Worm (Caenorhabditis elegans) whole organism, young adult: Measurements from ENCODE around the gene cogc-2.

Source experiments
- C06A6.2 ChIP-seq: fragments of 200-800 bp; sonication (Bioruptor generic); conservative IDR thresholded peaks from 2 replicates; pipeline ENCODE4 v1.3.6; 2022; ENCODE audit warnings: missing genetic modification characterization, missing compliant biosample characterization
- C17E4.6 ChIP-seq: fragments of 200-800 bp; sonication (Bioruptor generic); IDR thresholded peaks from 2 replicates; pipeline ENCODE4 v1.3.6; 2022; ENCODE audit warnings: missing genetic modification reagents, missing genetic modification characterization, missing compliant biosample characterization
- D2030.7 ChIP-seq: fragments of 200-800 bp; sonication (Bioruptor generic); IDR thresholded peaks from 2 replicates; pipeline ENCODE4 v1.3.6; 2022; ENCODE audit warnings: missing genetic modification reagents, missing genetic modification characterization, missing compliant biosample characterization
- F23B12.7 ChIP-seq: sonication (generic microtip); optimal IDR thresholded peaks from 2 replicates; lab custom pipeline; 2017; ENCODE audit warnings: missing genetic modification characterization, mild to moderate bottlenecking, missing compliant biosample characterization, antibody characterized with exemption, moderate library complexity; ENCODE audit not compliant: insufficient read depth
- F33H1.4 ChIP-seq: fragments of 200-800 bp; sonication (Bioruptor generic); IDR thresholded peaks from 2 replicates; pipeline ENCODE4 v1.3.6; 2022; ENCODE audit warnings: missing genetic modification reagents, missing genetic modification characterization, missing compliant biosample characterization
- F39B2.1 ChIP-seq: fragments of 200-800 bp; sonication (Bioruptor generic); IDR thresholded peaks from 2 replicates; pipeline ENCODE4 v1.3.6; 2022; ENCODE audit warnings: missing genetic modification reagents, missing genetic modification characterization, missing compliant biosample characterization
- F52B5.7 ChIP-seq: sonication (generic microtip); optimal IDR thresholded peaks from 2 replicates; lab custom pipeline; 2016; ENCODE audit warnings: mild to moderate bottlenecking, missing genetic modification characterization, missing compliant biosample characterization
- F57C9.4 ChIP-seq: sonication (generic microtip); optimal IDR thresholded peaks from 2 replicates; lab custom pipeline; 2017; ENCODE audit warnings: mild to moderate bottlenecking, missing genetic modification characterization, missing compliant biosample characterization
- Y56A3A.18 ChIP-seq: fragments of 200-800 bp; sonication (Bioruptor generic); IDR thresholded peaks from 2 replicates; pipeline ENCODE4 v1.3.6; 2022; ENCODE audit warnings: missing genetic modification reagents, missing genetic modification characterization, missing compliant biosample characterization
- Y67H2A.10 ChIP-seq: fragments of 200-800 bp; sonication (Bioruptor generic); conservative IDR thresholded peaks from 2 replicates; pipeline ENCODE4 v1.3.6; 2022; ENCODE audit warnings: missing genetic modification reagents, missing genetic modification characterization, missing compliant biosample characterization
- ama-1 ChIP-seq, 3 experiments: fragments of 150-350 bp in 1 of 3; sonication (generic microtip) in 2 of 3; optimal IDR thresholded peaks; 2 replicates each; lab custom pipeline; 2014 to 2018; ENCODE audit warnings: missing biosample characterization in 2 of 3, missing genetic modification characterization in 2 of 3, missing genetic modification reagents in 2 of 3
- aptf-3 ChIP-seq: fragments of 200-800 bp; sonication (Bioruptor generic); IDR thresholded peaks from 2 replicates; pipeline ENCODE4 v1.3.6; 2022; ENCODE audit warnings: missing genetic modification characterization, missing compliant biosample characterization
- attf-5 ChIP-seq: fragments of 200-800 bp; sonication (Bioruptor generic); optimal IDR thresholded peaks from 2 replicates; lab custom pipeline; 2018; ENCODE audit warnings: mild to moderate bottlenecking, missing genetic modification characterization, missing compliant biosample characterization
- bed-2 ChIP-seq: fragments of 200-800 bp; sonication (Bioruptor generic); IDR thresholded peaks from 2 replicates; pipeline ENCODE4 v1.3.6; 2022; ENCODE audit warnings: missing genetic modification reagents, missing genetic modification characterization, missing compliant biosample characterization
- ceh-40 ChIP-seq: fragments of 200-800 bp; sonication (Bioruptor generic); IDR thresholded peaks from 2 replicates; pipeline ENCODE4 v1.3.6; 2022; ENCODE audit warnings: missing genetic modification characterization, missing compliant biosample characterization
- ceh-91 ChIP-seq: fragments of 200-800 bp; sonication (Bioruptor generic); IDR thresholded peaks from 2 replicates; pipeline ENCODE4 v1.3.6; 2022; ENCODE audit warnings: missing genetic modification reagents, missing genetic modification characterization, missing compliant biosample characterization
- die-1 ChIP-seq: sonication (generic microtip); optimal IDR thresholded peaks from 2 replicates; lab custom pipeline; 2016; ENCODE audit warnings: missing genotype, mild to moderate bottlenecking, missing genetic modification characterization, missing compliant biosample characterization
- dox-1 ChIP-seq: fragments of 200-800 bp; sonication (Bioruptor generic); IDR thresholded peaks from 2 replicates; pipeline ENCODE4 v1.3.6; 2022; ENCODE audit warnings: missing genetic modification reagents, missing genetic modification characterization, missing compliant biosample characterization
- egl-44 ChIP-seq: fragments of 200-800 bp; sonication (Bioruptor generic); IDR thresholded peaks from 2 replicates; pipeline ENCODE4 v1.3.6; 2022; ENCODE audit warnings: missing genetic modification reagents, missing genetic modification characterization, missing compliant biosample characterization
- egrh-3 ChIP-seq: fragments of 200-800 bp; sonication (Bioruptor generic); IDR thresholded peaks from 2 replicates; pipeline ENCODE4 v1.3.6; 2022; ENCODE audit warnings: missing genetic modification reagents, missing genetic modification characterization, missing compliant biosample characterization
- ets-4 ChIP-seq: fragments of 200-800 bp; sonication (Bioruptor generic); optimal IDR thresholded peaks from 2 replicates; lab custom pipeline; 2018; ENCODE audit warnings: mild to moderate bottlenecking, missing genetic modification characterization, missing compliant biosample characterization
- fkh-3 ChIP-seq: sonication (generic microtip); optimal IDR thresholded peaks from 2 replicates; lab custom pipeline; 2016; ENCODE audit warnings: mild to moderate bottlenecking, missing genetic modification characterization, missing compliant biosample characterization
- hmg-1.2 ChIP-seq: fragments of 200-800 bp; sonication (Bioruptor generic); IDR thresholded peaks from 2 replicates; pipeline ENCODE4 v1.3.6; 2022; ENCODE audit warnings: missing genetic modification reagents, missing genetic modification characterization, missing compliant biosample characterization
- hmg-20 ChIP-seq: fragments of 200-800 bp; sonication (Bioruptor generic); IDR thresholded peaks from 2 replicates; pipeline ENCODE4 v1.3.6; 2022; ENCODE audit warnings: missing genetic modification reagents, missing genetic modification characterization, missing compliant biosample characterization
- let-526 ChIP-seq: fragments of 200-800 bp; sonication (Bioruptor generic); IDR thresholded peaks from 2 replicates; pipeline ENCODE4 v1.3.6; 2022; ENCODE audit warnings: missing genetic modification reagents, missing genetic modification characterization, missing compliant biosample characterization
- lin-26 ChIP-seq: fragments of 200-800 bp; sonication (Bioruptor generic); IDR thresholded peaks from 2 replicates; pipeline ENCODE4 v1.3.6; 2022; ENCODE audit warnings: missing genetic modification reagents, missing genetic modification characterization, missing compliant biosample characterization
- lin-35 ChIP-seq, 3 experiments: fragments of 150-350 bp in 2 of 3; sonication (generic microtip) in 1 of 3; optimal IDR thresholded peaks; 2 replicates each; lab custom pipeline; 2014 to 2018; ENCODE audit warnings: missing biosample characterization in 3 of 3, missing genetic modification characterization in 3 of 3, missing genetic modification reagents in 3 of 3
- lir-1 ChIP-seq: fragments of 200-800 bp; sonication (Bioruptor generic); conservative IDR thresholded peaks from 2 replicates; pipeline ENCODE4 v1.3.6; 2022; ENCODE audit warnings: missing genetic modification reagents, missing genetic modification characterization, missing compliant biosample characterization
- lsl-1 ChIP-seq: fragments of 200-800 bp; sonication (Bioruptor generic); optimal IDR thresholded peaks from 2 replicates; lab custom pipeline; 2018; ENCODE audit warnings: mild to moderate bottlenecking, missing genetic modification characterization, moderate library complexity, missing compliant biosample characterization
- madf-10 ChIP-seq: sonication (generic microtip); optimal IDR thresholded peaks from 2 replicates; lab custom pipeline; 2016; ENCODE audit warnings: mild to moderate bottlenecking, missing genetic modification characterization, missing compliant biosample characterization
- madf-6 ChIP-seq: fragments of 200-800 bp; sonication (Bioruptor generic); IDR thresholded peaks from 2 replicates; pipeline ENCODE4 v1.3.6; 2022; ENCODE audit warnings: missing genetic modification reagents, missing genetic modification characterization, missing compliant biosample characterization
- mcd-1 ChIP-seq: fragments of 200-800 bp; sonication (Bioruptor generic); IDR thresholded peaks from 2 replicates; pipeline ENCODE4 v1.3.6; 2022; ENCODE audit warnings: missing genetic modification reagents, missing genetic modification characterization, missing compliant biosample characterization
- mes-4 ChIP-seq: sonication (generic microtip); optimal IDR thresholded peaks from 2 replicates; lab custom pipeline; 2016; ENCODE audit warnings: missing genotype, missing genetic modification characterization, missing compliant biosample characterization
- mxl-1 ChIP-seq: sonication (generic microtip); optimal IDR thresholded peaks from 2 replicates; lab custom pipeline; 2016; ENCODE audit warnings: missing genetic modification characterization, missing compliant biosample characterization
- nhr-179 ChIP-seq: sonication (generic microtip); optimal IDR thresholded peaks from 2 replicates; lab custom pipeline; 2016; ENCODE audit warnings: mild to moderate bottlenecking, missing genetic modification characterization, missing compliant biosample characterization
- nhr-80 ChIP-seq: sonication (generic microtip); optimal IDR thresholded peaks from 2 replicates; lab custom pipeline; 2016; ENCODE audit warnings: missing genetic modification characterization, missing compliant biosample characterization
- pbrm-1 ChIP-seq: fragments of 200-800 bp; sonication (Bioruptor generic); IDR thresholded peaks from 2 replicates; pipeline ENCODE4 v1.3.6; 2022; ENCODE audit warnings: missing genetic modification reagents, missing genetic modification characterization, missing compliant biosample characterization
- rpc-1 ChIP-seq, 2 experiments: fragments of 150-350 bp in 1 of 2; sonication (generic microtip) in 1 of 2; optimal IDR thresholded peaks; 2 replicates each; lab custom pipeline; 2014 to 2018; ENCODE audit warnings: missing biosample characterization in 1 of 2, missing genetic modification characterization in 1 of 2, missing genetic modification reagents in 1 of 2, missing genotype in 1 of 2
- sptf-2 ChIP-seq: fragments of 200-800 bp; sonication (Bioruptor generic); optimal IDR thresholded peaks from 2 replicates; lab custom pipeline; 2018; ENCODE audit warnings: mild to moderate bottlenecking, missing genetic modification characterization, missing compliant biosample characterization
- tbp1 ChIP-seq: fragments of 200-800 bp; sonication (Bioruptor generic); optimal IDR thresholded peaks from 2 replicates; lab custom pipeline; 2018; ENCODE audit warnings: mild to moderate bottlenecking, missing genetic modification characterization, missing compliant biosample characterization
- ztf-18 ChIP-seq: sonication (generic microtip); optimal IDR thresholded peaks from 2 replicates; lab custom pipeline; 2016; ENCODE audit warnings: missing genotype, mild to moderate bottlenecking, missing genetic modification characterization, missing compliant biosample characterization
- ztf-22 ChIP-seq: fragments of 200-800 bp; sonication (Bioruptor generic); optimal IDR thresholded peaks from 2 replicates; lab custom pipeline; 2018; ENCODE audit warnings: mild to moderate bottlenecking, missing genetic modification characterization, moderate library complexity, missing compliant biosample characterization
- ztf-25 ChIP-seq: fragments of 200-800 bp; sonication (Bioruptor generic); IDR thresholded peaks from 2 replicates; pipeline ENCODE4 v1.3.6; 2022; ENCODE audit warnings: missing genetic modification reagents, missing genetic modification characterization, missing compliant biosample characterization
- ztf-28 ChIP-seq: fragments of 200-800 bp; sonication (Bioruptor generic); IDR thresholded peaks from 2 replicates; pipeline ENCODE4 v1.3.6; 2022; ENCODE audit warnings: missing genetic modification reagents, missing genetic modification characterization, missing compliant biosample characterization

The cogc-2 gene

ce11 chrIV:7084632-7085160 is 45.3 kb upstream of the cogc-2 start, which contains the start of gene rps-4 (continued):
- 0 out of 2 replicates have a peak, but pooled peaks have one; percentile 33 for TF ChIP-seq C06A6.2 (GFP tag; lab: Robert Waterston, UW)
- no peak for TF ChIP-seq egrh-3 (GFP tag; lab: Robert Waterston, UW)
- peak; percentile 94 for TF ChIP-seq F33H1.4
- TF ChIP-seq lir-1 (GFP tag; lab: Robert Waterston, UW) = 0 out of 2 replicates have a peak, but pooled peaks have one; percentile 45
- no peak for TF ChIP-seq F39B2.1 (GFP tag; lab: Robert Waterston, UW)
- peak; percentile 79 for TF ChIP-seq pbrm-1 (GFP tag; lab: Robert Waterston, UW)
- peak; percentile 90 for TF ChIP-seq F23B12.7 (tag; lab: Kevin White, UChicago)
- peak; percentile 98 for TF ChIP-seq mcd-1 (GFP tag; lab: Robert Waterston, UW)
- no peak for TF ChIP-seq mes-4 (tag; lab: Kevin White, UChicago)
- TF ChIP-seq attf-5 (GFP tag; lab: Kevin White, UChicago) = peak; percentile 87
- peak; percentile 66 for TF ChIP-seq tbp1 (GFP tag; lab: Kevin White, UChicago)
- TF ChIP-seq ceh-91 (GFP tag; lab: Robert Waterston, UW) = peak; percentile 71
- TF ChIP-seq D2030.7 = peak; percentile 64
- no peak for TF ChIP-seq F57C9.4 (tag; lab: Kevin White, UChicago)
- TF ChIP-seq ama-1 (optimal IDR thresholded peaks at IDR 0.05; lab: Kevin White, UChicago) = no peak
- TF ChIP-seq ama-1 (GFP tag; optimal IDR thresholded peaks at IDR 0.05; lab: Kevin White, UChicago) = no peak
- peak; percentile 58 for TF ChIP-seq madf-10 (tag; lab: Kevin White, UChicago)
- TF ChIP-seq ceh-40 (GFP tag; lab: Robert Waterston, UW) = no peak
- peak; percentile 62 for TF ChIP-seq nhr-80 (tag; lab: Kevin White, UChicago)
- 0 out of 2 replicates have a peak, but pooled peaks have one; percentile 35 for TF ChIP-seq Y67H2A.10 (GFP tag; lab: Robert Waterston, UW)
- TF ChIP-seq egl-44 (GFP tag; lab: Robert Waterston, UW) = no peak
- TF ChIP-seq, all 124 proteins: peak for 48

ce11 chrIV:7083976-7084375 is 44.6 kb upstream of the cogc-2 start:
- TF ChIP-seq Y56A3A.18 (GFP tag; lab: Robert Waterston, UW) = 0 out of 2 replicates have a peak, but pooled peaks have one; percentile 52
- TF ChIP-seq F52B5.7 (tag; lab: Kevin White, UChicago) = no peak
- no peak for TF ChIP-seq nhr-179 (tag; lab: Kevin White, UChicago)
- no peak for TF ChIP-seq mcd-1 (GFP tag; lab: Robert Waterston, UW)
- TF ChIP-seq ets-4 (GFP tag; lab: Kevin White, UChicago) = no peak
- no peak for TF ChIP-seq die-1 (tag; lab: Kevin White, UChicago)
- TF ChIP-seq lsl-1 (GFP tag; lab: Kevin White, UChicago) = no peak
- no peak for TF ChIP-seq rpc-1 (optimal IDR thresholded peaks at IDR 0.05; lab: Kevin White, UChicago)
- TF ChIP-seq rpc-1 (tag; optimal IDR thresholded peaks at IDR 0.05; lab: Kevin White, UChicago) = no peak
- TF ChIP-seq, all 124 proteins: peak for 1

ce11 chrIV:7083382-7083784 is 44.0 kb upstream of the cogc-2 start, which contains the start of gene Y43B11AR.3:
Gene Y43B11AR.3, minus strand, starts transcription at chrIV:7083716.
- peak; percentile 74 for TF ChIP-seq mes-4 (tag; lab: Kevin White, UChicago)
- TF ChIP-seq aptf-3 (GFP tag; lab: Robert Waterston, UW) = no peak; the same call in 1 of the 2 replicates
- no peak for TF ChIP-seq ztf-22 (GFP tag; lab: Kevin White, UChicago)
- TF ChIP-seq mcd-1 (GFP tag; lab: Robert Waterston, UW) = peak; percentile 68
- peak; percentile 70 for TF ChIP-seq lsl-1 (GFP tag; lab: Kevin White, UChicago)
- TF ChIP-seq let-526 = no peak
- peak; percentile 90 for TF ChIP-seq madf-6 (GFP tag; lab: Robert Waterston, UW)
- TF ChIP-seq C17E4.6 (GFP tag; lab: Robert Waterston, UW) = peak; percentile 83
- no peak for TF ChIP-seq hmg-20 (GFP tag; lab: Robert Waterston, UW)
- no peak for TF ChIP-seq bed-2
- TF ChIP-seq mxl-1 (tag; lab: Kevin White, UChicago) = peak; percentile 61
- peak; percentile 74; the same call in 1 of the 2 replicates for TF ChIP-seq ztf-25
- peak; percentile 89 for TF ChIP-seq lin-26
- TF ChIP-seq dox-1 = peak; percentile 67; the same call in 1 of the 2 replicates
- peak; percentile 21 for TF ChIP-seq ets-4 (GFP tag; lab: Kevin White, UChicago)
- no peak for TF ChIP-seq egrh-3 (GFP tag; lab: Robert Waterston, UW)
- TF ChIP-seq sptf-2 (GFP tag; lab: Kevin White, UChicago) = peak; percentile 46
- TF ChIP-seq hmg-1.2 (GFP tag; lab: Robert Waterston, UW) = peak; percentile 43; the same call in 1 of the 2 replicates
- TF ChIP-seq ztf-18 (tag; lab: Kevin White, UChicago) = peak; percentile 81
- TF ChIP-seq lin-35 (GFP tag; optimal IDR thresholded peaks at IDR 0.05; lab: Kevin White, UChicago) = peak in 2 of 3 experiments; percentile 3 to 43
- TF ChIP-seq fkh-3 = no peak
- no peak for TF ChIP-seq ztf-28 (GFP tag; lab: Robert Waterston, UW)
